Worm (Caenorhabditis elegans): Measurements from ENCODE around the gene Y57G11C.1147.

ce11 chrIV:14767693-14768251 lies 29.5 kb downstream of the Y57G11C.1147 start, which contains the start of the genes mrps-7 and Y57G11C.3:
- TF ChIP-seq med-1 (GFP tag; optimal IDR thresholded peaks at IDR 0.05; ENCODE audit: insufficient read depth) (no peak), ztf-29 (GFP tag; IDR thresholded peaks at IDR 0.05) (no peak), tab-1 (GFP tag; IDR thresholded peaks at IDR 0.05) (no peak), flt-1 (GFP tag; IDR thresholded peaks at IDR 0.05) (no peak), T22C8.4 (GFP tag; IDR thresholded peaks at IDR 0.05) (no peak)

Data from whole organism, midembryonic.